Fruit fly (Drosophila melanogaster): ENCODE measurements around the gene kra.

The kra gene

DNA sequence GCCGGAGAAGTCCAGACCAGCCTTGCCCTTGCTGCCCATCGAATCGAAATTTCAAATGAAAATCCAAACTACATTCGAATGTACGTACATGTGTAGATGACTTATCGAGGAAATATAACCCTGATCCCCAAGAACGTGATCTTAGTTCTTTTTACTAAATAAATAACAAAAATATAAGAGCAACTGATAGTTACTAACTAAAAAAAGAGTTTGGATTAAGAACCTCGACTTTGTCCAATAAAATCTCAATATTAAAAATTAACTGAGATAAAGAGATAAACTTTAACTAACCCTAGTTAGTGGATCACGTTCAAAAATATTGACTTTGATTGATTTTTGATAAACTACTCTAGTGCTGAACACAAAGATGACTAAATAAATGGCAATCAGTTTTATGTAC is 34.6 kb upstream of the kra start, which contains the start of gene CG31546:
TSS of gene CG31546 (minus strand) at position 101 of the 400 bp plus-strand sequence.
- TF ChIP-seq Sox102F (GFP tag; optimal IDR thresholded peaks at IDR 0.05) = no peak
- TF ChIP-seq Ets21C (GFP tag; optimal IDR thresholded peaks at IDR 0.05) = no peak
- no peak for TF ChIP-seq CG31627 (GFP tag; optimal IDR thresholded peaks at IDR 0.05)
- TF ChIP-seq Eip75B (GFP tag; optimal IDR thresholded peaks at IDR 0.05) = no peak

dm6 chr3R:5633437-5633836 is 32.5 kb upstream of the kra start, which contains the start of gene CG12171:
Gene CG12171 (plus strand): TSS chr3R:5633627.
- peak; percentile 8 for TF ChIP-seq esn (GFP tag; optimal IDR thresholded peaks at IDR 0.05)
- TF ChIP-seq svp (GFP tag) = peak; percentile 98
- no peak for TF ChIP-seq CG3919 (GFP tag; optimal IDR thresholded peaks at IDR 0.05)

- TF ChIP-seq Hr39 (GFP tag; optimal IDR thresholded peaks at IDR 0.05) (no peak), CG6792 (GFP tag; optimal IDR thresholded peaks at IDR 0.05) (no peak), esn (GFP tag; optimal IDR thresholded peaks at IDR 0.05) (no peak), Ets96B (tag; optimal IDR thresholded peaks at IDR 0.05) (no peak), Hr38 (GFP tag; optimal IDR thresholded peaks at IDR 0.05) (no peak), Ets21C (GFP tag; optimal IDR thresholded peaks at IDR 0.05) (no peak), CG10669 (GFP tag; optimal IDR thresholded peaks at IDR 0.05) (no peak), CG11294 (GFP tag; IDR thresholded peaks at IDR 0.05) (no peak), salr (GFP tag; optimal IDR thresholded peaks at IDR 0.05) (no peak)
Measured at dm6 chr3R:5632182-5632581, 31.2 kb upstream of the kra start, which contains the start of gene CG31549. Gene CG31549 (plus strand): TSS chr3R:5632192.

DNA sequence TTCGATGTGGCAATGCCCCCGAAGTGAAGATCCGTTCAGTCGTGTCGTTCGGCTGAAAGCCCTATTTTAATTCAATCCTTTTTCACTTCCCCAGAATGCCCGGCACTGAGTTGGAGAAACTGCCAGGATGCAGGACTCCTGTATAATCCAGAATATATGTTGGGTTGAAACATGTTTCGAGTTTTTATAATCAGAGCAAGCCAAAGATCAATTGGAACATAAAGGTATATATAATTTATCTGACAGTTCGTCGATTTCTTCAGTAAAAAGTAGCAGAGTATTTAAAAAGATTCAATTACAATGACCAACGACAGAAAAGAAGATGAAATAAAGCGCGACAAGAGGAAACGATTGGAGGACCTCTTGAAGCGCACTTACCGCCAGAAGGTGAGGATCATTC is 26.6 kb upstream of the kra start, which contains the start of gene CG31551:
TSS of gene CG31551 (plus strand) at position 301 of the 400 bp plus-strand sequence.
- TF ChIP-seq Hr38 (GFP tag; optimal IDR thresholded peaks at IDR 0.05) (no peak), Smox (GFP tag; optimal IDR thresholded peaks at IDR 0.05) (no peak), CG9139 (GFP tag; optimal IDR thresholded peaks at IDR 0.05) (no peak), dsx (GFP tag; optimal IDR thresholded peaks at IDR 0.05; ENCODE audit: poor library complexity, severe bottlenecking) (no peak), CG6808 (GFP tag; optimal IDR thresholded peaks at IDR 0.05) (no peak), CG4318 (GFP tag; optimal IDR thresholded peaks at IDR 0.05) (no peak), pdm3 (GFP tag; optimal IDR thresholded peaks at IDR 0.05) (no peak), CG11762 (GFP tag; optimal IDR thresholded peaks at IDR 0.05; ENCODE audit: insufficient read depth) (no peak), vri (GFP tag; optimal IDR thresholded peaks at IDR 0.05) (no peak), CG1621 (tag; optimal IDR thresholded peaks at IDR 0.05) (no peak), Sox14 (GFP tag; optimal IDR thresholded peaks at IDR 0.05) (no peak), OdsH (GFP tag; optimal IDR thresholded peaks at IDR 0.05) (no peak), Eip75B (GFP tag; optimal IDR thresholded peaks at IDR 0.05) (no peak), CG16779 (tag; optimal IDR thresholded peaks at IDR 0.05) (no peak), CG8632 (GFP tag; optimal IDR thresholded peaks at IDR 0.05) (no peak)

dm6 chr3R:5624115-5624878 is 23.4 kb upstream of the kra start, which contains the start of the genes Dph4, Spec2 and RpL13A:
Gene Dph4 (minus strand): TSS chr3R:5624125.
Gene Spec2 (minus strand): TSS chr3R:5624125.
Gene RpL13A (plus strand): TSS chr3R:5624474.
- no peak for TF ChIP-seq CG6276 (GFP tag; optimal IDR thresholded peaks at IDR 0.05)
- no peak for TF ChIP-seq OdsH (GFP tag; optimal IDR thresholded peaks at IDR 0.05)
- TF ChIP-seq acj6 (GFP tag; optimal IDR thresholded peaks at IDR 0.05) = peak; percentile 83
- TF ChIP-seq cyc (GFP tag; optimal IDR thresholded peaks at IDR 0.05) = peak; percentile 83
- no peak for TF ChIP-seq Gug (GFP tag; IDR thresholded peaks at IDR 0.05)
- TF ChIP-seq CG9139 (GFP tag; optimal IDR thresholded peaks at IDR 0.05) = no peak
- no peak for TF ChIP-seq Lpt (GFP tag; optimal IDR thresholded peaks at IDR 0.05)
- peak; percentile 91 for TF ChIP-seq lz (GFP tag; optimal IDR thresholded peaks at IDR 0.05)
- TF ChIP-seq Met (GFP tag; optimal IDR thresholded peaks at IDR 0.05) = peak; percentile 89
- TF ChIP-seq svp (GFP tag) = peak; percentile 86
- TF ChIP-seq spab (GFP tag; optimal IDR thresholded peaks at IDR 0.05) = no peak
- TF ChIP-seq net (GFP tag; optimal IDR thresholded peaks at IDR 0.05) = peak; percentile 93
- TF ChIP-seq CG6792 (GFP tag; optimal IDR thresholded peaks at IDR 0.05) = peak; percentile 72
- TF ChIP-seq fkh (GFP tag; optimal IDR thresholded peaks at IDR 0.05) = peak; percentile 82
- TF ChIP-seq achi (GFP tag; optimal IDR thresholded peaks at IDR 0.05) = peak; percentile 100
- TF ChIP-seq CG8319 (GFP tag; optimal IDR thresholded peaks at IDR 0.05) = peak; percentile 73
- no peak for TF ChIP-seq pdm3 (GFP tag; optimal IDR thresholded peaks at IDR 0.05)
- TF ChIP-seq dsx (GFP tag; optimal IDR thresholded peaks at IDR 0.05; ENCODE audit: poor library complexity, severe bottlenecking) = peak; percentile 38
- peak; percentile 92 for TF ChIP-seq esn (GFP tag; optimal IDR thresholded peaks at IDR 0.05)
- TF ChIP-seq CG3919 (GFP tag; optimal IDR thresholded peaks at IDR 0.05) = peak; percentile 94
- TF ChIP-seq eg (GFP tag; IDR thresholded peaks at IDR 0.05) = no peak
- peak; percentile 83 for TF ChIP-seq CG6808 (GFP tag; optimal IDR thresholded peaks at IDR 0.05)
- peak; percentile 79 for TF ChIP-seq topi (GFP tag; optimal IDR thresholded peaks at IDR 0.05)
- peak; percentile 83 for TF ChIP-seq CG34406 (GFP tag; optimal IDR thresholded peaks at IDR 0.05)

Measured in whole organism, prepupa.